Worm (Caenorhabditis elegans) whole organism, L2 larva: Measurements from ENCODE around the gene srt-35.
"Not testable (repeated sequence)": the region's sequence is repeated elsewhere in the genome, so short reads cannot be mapped to it uniquely, and the experiment has no call there.

ENCODE experiments used
- C34F6.9 ChIP-seq: fragments of 150-350 bp; optimal IDR thresholded peaks from 2 replicates; lab custom pipeline; 2014; ENCODE audit warnings: missing biosample characterization, missing genetic modification characterization
- F13H6.1 ChIP-seq: sonication (generic microtip); optimal IDR thresholded peaks from 2 replicates; lab custom pipeline; 2016; ENCODE audit warnings: missing genetic modification characterization, missing compliant biosample characterization
- R02D3.7 ChIP-seq: fragments of 150-350 bp; optimal IDR thresholded peaks from 2 replicates; lab custom pipeline; 2014; ENCODE audit warnings: missing biosample characterization, missing genetic modification characterization
- ZK546.5 ChIP-seq: sonication (generic microtip); optimal IDR thresholded peaks from 2 replicates; lab custom pipeline; 2017; ENCODE audit warnings: missing biosample characterization, missing genetic modification characterization
- alr-1 ChIP-seq: fragments of 150-350 bp; optimal IDR thresholded peaks from 2 replicates; lab custom pipeline; 2014; ENCODE audit warnings: missing biosample characterization, missing genetic modification characterization
- blmp-1 ChIP-seq: sonication (generic microtip); optimal IDR thresholded peaks from 2 replicates; lab custom pipeline; 2017; ENCODE audit warnings: missing genetic modification characterization, mild to moderate bottlenecking, missing compliant biosample characterization, antibody characterized with exemption, moderate library complexity; ENCODE audit not compliant: insufficient read depth
- ceh-82 ChIP-seq: fragments of 150-350 bp; optimal IDR thresholded peaks from 2 replicates; lab custom pipeline; 2014; ENCODE audit warnings: missing biosample characterization, missing genetic modification characterization
- crh-2 ChIP-seq: sonication (generic microtip); optimal IDR thresholded peaks from 2 replicates; lab custom pipeline; 2017; ENCODE audit warnings: missing biosample characterization, missing genetic modification characterization
- dmd-4 ChIP-seq: sonication (generic microtip); optimal IDR thresholded peaks from 2 replicates; lab custom pipeline; 2017; ENCODE audit warnings: missing biosample characterization, missing genetic modification characterization
- elt-1 ChIP-seq: fragments of 150-350 bp; optimal IDR thresholded peaks from 2 replicates; lab custom pipeline; 2014; ENCODE audit warnings: missing biosample characterization, missing genetic modification characterization
- gmeb-1 ChIP-seq: fragments of 150-350 bp; optimal IDR thresholded peaks from 2 replicates; lab custom pipeline; 2014; ENCODE audit warnings: missing biosample characterization, missing genetic modification characterization
- lin-13 ChIP-seq: fragments of 150-350 bp; optimal IDR thresholded peaks from 2 replicates; lab custom pipeline; 2014; ENCODE audit warnings: missing biosample characterization, missing genetic modification reagents, missing genetic modification characterization
- lin-39 ChIP-seq: fragments of 150-350 bp; optimal IDR thresholded peaks from 2 replicates; lab custom pipeline; 2014; ENCODE audit warnings: missing biosample characterization, missing genetic modification reagents, missing genetic modification characterization
- mdl-1 ChIP-seq, 2 experiments: fragments of 150-350 bp in 1 of 2; sonication (generic microtip) in 1 of 2; optimal IDR thresholded peaks; 2 replicates each; lab custom pipeline; 2017; ENCODE audit warnings: missing biosample characterization in 2 of 2, missing genetic modification characterization in 2 of 2
- nhr-10 ChIP-seq: sonication (generic microtip); optimal IDR thresholded peaks from 2 replicates; lab custom pipeline; 2017; ENCODE audit warnings: missing biosample characterization, missing genetic modification characterization
- nhr-11 ChIP-seq: fragments of 150-350 bp; optimal IDR thresholded peaks from 2 replicates; lab custom pipeline; 2014; ENCODE audit warnings: missing biosample characterization, missing genetic modification characterization
- nhr-12 ChIP-seq: fragments of 150-350 bp; optimal IDR thresholded peaks from 2 replicates; lab custom pipeline; 2014; ENCODE audit warnings: missing biosample characterization, missing genetic modification characterization
- nhr-21 ChIP-seq: fragments of 150-350 bp; optimal IDR thresholded peaks from 2 replicates; lab custom pipeline; 2014; ENCODE audit warnings: missing biosample characterization, missing genetic modification characterization
- nhr-23 ChIP-seq: fragments of 150-350 bp; optimal IDR thresholded peaks from 2 replicates; lab custom pipeline; 2014; ENCODE audit warnings: missing biosample characterization, missing genetic modification reagents, missing genetic modification characterization
- nhr-77 ChIP-seq: fragments of 150-350 bp; optimal IDR thresholded peaks from 2 replicates; lab custom pipeline; 2014; ENCODE audit warnings: missing biosample characterization, missing genetic modification characterization
- peb-1 ChIP-seq: fragments of 150-350 bp; optimal IDR thresholded peaks from 2 replicates; lab custom pipeline; 2014; ENCODE audit warnings: missing biosample characterization, missing genetic modification characterization
- sem-4 ChIP-seq: fragments of 150-350 bp; optimal IDR thresholded peaks from 2 replicates; lab custom pipeline; 2014; ENCODE audit warnings: missing biosample characterization, missing genetic modification reagents, missing genetic modification characterization
- skn-1 ChIP-seq: sonication (generic microtip); optimal IDR thresholded peaks from 2 replicates; lab custom pipeline; 2017; ENCODE audit warnings: missing biosample characterization, missing genetic modification characterization
- sma-9 ChIP-seq, 2 experiments: fragments of 150-350 bp in 1 of 2; sonication (generic microtip) in 1 of 2; optimal IDR thresholded peaks; 2 replicates each; lab custom pipeline; 2014 to 2016; ENCODE audit warnings: missing genetic modification characterization in 2 of 2, mild to moderate bottlenecking in 1 of 2, missing biosample characterization in 1 of 2, missing compliant biosample characterization in 1 of 2, missing genetic modification reagents in 1 of 2, moderate library complexity in 1 of 2
- snpc-4 ChIP-seq: fragments of 150-350 bp; optimal IDR thresholded peaks from 2 replicates; lab custom pipeline; 2014; ENCODE audit warnings: missing biosample characterization, missing genetic modification characterization
- unc-55 ChIP-seq: fragments of 150-350 bp; sonication (generic microtip); optimal IDR thresholded peaks from 3 replicates; lab custom pipeline; 2014; ENCODE audit warnings: missing biosample characterization, missing genetic modification reagents, missing genetic modification characterization
- unc-62 ChIP-seq: fragments of 150-350 bp; optimal IDR thresholded peaks from 2 replicates; lab custom pipeline; 2014; ENCODE audit warnings: missing biosample characterization, missing genetic modification reagents, missing genetic modification characterization
- zag-1 ChIP-seq: fragments of 150-350 bp; optimal IDR thresholded peaks from 2 replicates; lab custom pipeline; 2014; ENCODE audit warnings: missing biosample characterization, missing genetic modification characterization
- ztf-1 ChIP-seq: fragments of 200-800 bp; sonication (Bioruptor generic); conservative IDR thresholded peaks from 2 replicates; pipeline ENCODE4 v1.3.6; 2022; ENCODE audit warnings: missing genetic modification characterization, missing compliant biosample characterization
- ztf-11 ChIP-seq: sonication (generic microtip); optimal IDR thresholded peaks from 2 replicates; lab custom pipeline; 2017; ENCODE audit warnings: missing biosample characterization, missing genetic modification characterization
- ztf-4 ChIP-seq: fragments of 150-350 bp; optimal IDR thresholded peaks from 2 replicates; lab custom pipeline; 2014; ENCODE audit warnings: missing biosample characterization, missing genetic modification characterization

Gene srt-35

ce11 chrV:4298579-4298978, 34.2 kb upstream of the srt-35 start, which contains the start of gene ZC132.11:
Gene ZC132.11 (minus strand): TSS chrV:4298679.
- TF ChIP-seq blmp-1 (no peak), ztf-1 (GFP tag; lab: Robert Waterston, UW) (no peak), nhr-10 (tag; lab: Kevin White, UChicago) (no peak), nhr-77 (no peak), sma-9 (GFP tag; optimal IDR thresholded peaks at IDR 0.05; lab: Kevin White, UChicago) (no peak), sma-9 (tag; optimal IDR thresholded peaks at IDR 0.05; lab: Kevin White, UChicago) (no peak), lin-13 (GFP tag; lab: Kevin White, UChicago) (no peak), ztf-4 (tag; lab: Kevin White, UChicago) (no peak), ZK546.5 (tag; lab: Kevin White, UChicago) (no peak), F13H6.1 (tag; lab: Kevin White, UChicago) (no peak), sem-4 (tag; lab: Kevin White, UChicago) (no peak), nhr-23 (no peak), lin-39 (no peak), gmeb-1 (tag; lab: Kevin White, UChicago) (no peak), ztf-11 (tag; lab: Kevin White, UChicago) (no peak), R02D3.7 (tag; lab: Kevin White, UChicago) (no peak), crh-2 (tag; lab: Kevin White, UChicago) (no peak), unc-55 (GFP tag; lab: Kevin White, UChicago) (no peak)

- TF ChIP-seq snpc-4 (tag; lab: Kevin White, UChicago) = no peak
- no peak for TF ChIP-seq elt-1 (tag; lab: Kevin White, UChicago)
- no peak for TF ChIP-seq nhr-12 (tag; lab: Kevin White, UChicago)
- no peak for TF ChIP-seq alr-1 (tag; lab: Kevin White, UChicago)
- no peak for TF ChIP-seq nhr-11 (tag; lab: Kevin White, UChicago)
- TF ChIP-seq dmd-4 (tag; lab: Kevin White, UChicago) = no peak
- TF ChIP-seq ztf-11 (tag; lab: Kevin White, UChicago) = no peak
- TF ChIP-seq F13H6.1 (tag; lab: Kevin White, UChicago) = no peak
Observed at ce11 chrV:4295920-4296319, 31.5 kb upstream of the srt-35 start, which contains the start of gene F47D2.11. Gene F47D2.11 (minus strand): TSS chrV:4296020.

ce11 chrV:4293425-4293824, 29.0 kb upstream of the srt-35 start, which contains the start of gene srh-194:
Gene srh-194 (minus strand): TSS chrV:4293525.
- TF ChIP-seq sem-4 (tag; lab: Kevin White, UChicago); nhr-21 (tag; lab: Kevin White, UChicago); ztf-1 (GFP tag; lab: Robert Waterston, UW): not testable (repeated sequence)

ce11 chrV:4290093-4290492, 25.7 kb upstream of the srt-35 start, which contains the start of gene srh-193:
Gene srh-193 (minus strand): TSS chrV:4290193.
- not testable (repeated sequence) for TF ChIP-seq nhr-77; mdl-1 (tag; optimal IDR thresholded peaks at IDR 0.05; lab: Kevin White, UChicago); crh-2 (tag; lab: Kevin White, UChicago)

- not testable (repeated sequence) for TF ChIP-seq ceh-82, alr-1, crh-2 (tag; lab: Kevin White, UChicago)
Observed at ce11 chrV:4284737-4285136, 20.3 kb upstream of the srt-35 start, which contains the start of gene srt-19. Gene srt-19 (plus strand): TSS chrV:4285037.

ce11 chrV:4281699-4282098, 17.3 kb upstream of the srt-35 start, which contains the start of gene srt-37:
Gene srt-37 (minus strand): TSS chrV:4281799.
- not testable (repeated sequence) for TF ChIP-seq peb-1 (tag; lab: Kevin White, UChicago); unc-62 (GFP tag; lab: Kevin White, UChicago); skn-1 (tag; lab: Kevin White, UChicago)

ce11 chrV:4278735-4279134, 14.3 kb upstream of the srt-35 start, which contains the start of gene srt-20:
Gene srt-20 (minus strand): TSS chrV:4278835.
- TF ChIP-seq zag-1 (tag; lab: Kevin White, UChicago); lin-13 (GFP tag; lab: Kevin White, UChicago); C34F6.9 (tag; lab: Kevin White, UChicago): not testable (repeated sequence)
